Fruit fly (Drosophila melanogaster) whole organism, embryonic: ENCODE results near the gene Hr4.

Source experiments
- Abd-B ChIP-seq: fragments of 200-800 bp; sonication (Bioruptor generic); optimal IDR thresholded peaks from 2 replicates; lab custom pipeline; 2018; ENCODE audit warnings: missing biosample characterization, mild to moderate bottlenecking, missing genetic modification characterization, moderate library complexity
- Asciz ChIP-seq: fragments of 200-800 bp; sonication (Bioruptor generic); optimal IDR thresholded peaks from 2 replicates; lab custom pipeline; 2017; ENCODE audit warnings: missing biosample characterization, mild to moderate bottlenecking, missing genetic modification characterization, missing genetic modification reagents
- CG10366 ChIP-seq: fragments of 200-800 bp; sonication (Bioruptor generic); IDR thresholded peaks from 2 replicates; pipeline ENCODE4 v1.3.6; 2022; ENCODE audit warnings: missing biosample characterization, missing genetic modification characterization
- CG10431 ChIP-seq: fragments of 200-800 bp; sonication (Bioruptor generic); optimal IDR thresholded peaks from 3 replicates; lab custom pipeline; 2018; ENCODE audit warnings: missing biosample characterization, mild to moderate bottlenecking, missing genetic modification characterization
- CG12942 ChIP-seq: fragments of 200-800 bp; sonication (Bioruptor generic); optimal IDR thresholded peaks from 3 replicates; lab custom pipeline; 2016; ENCODE audit warnings: missing biosample characterization, missing genetic modification characterization
- CG13424 ChIP-seq: fragments of 200-800 bp; sonication (Bioruptor generic); optimal IDR thresholded peaks from 2 replicates; lab custom pipeline; 2019; ENCODE audit warnings: missing biosample characterization, mild to moderate bottlenecking, missing genetic modification characterization, moderate library complexity
- CG13624 ChIP-seq: fragments of 200-800 bp; sonication (Bioruptor generic); optimal IDR thresholded peaks from 2 replicates; lab custom pipeline; 2016; ENCODE audit warnings: missing biosample characterization, missing genetic modification characterization
- CG15696 ChIP-seq: fragments of 200-800 bp; sonication (Bioruptor generic); optimal IDR thresholded peaks from 2 replicates; lab custom pipeline; 2019; ENCODE audit warnings: missing biosample characterization, mild to moderate bottlenecking, missing genetic modification characterization, moderate library complexity
- CG16863 ChIP-seq: fragments of 200-800 bp; sonication (Bioruptor generic); optimal IDR thresholded peaks from 3 replicates; lab custom pipeline; 2016; ENCODE audit warnings: missing biosample characterization, missing genetic modification characterization
- CG17186 ChIP-seq: fragments of 200-800 bp; sonication (Bioruptor generic); optimal IDR thresholded peaks from 3 replicates; lab custom pipeline; 2017; ENCODE audit warnings: missing biosample characterization, missing genetic modification reagents, missing genetic modification characterization
- CG17568 ChIP-seq: fragments of 200-800 bp; sonication (Bioruptor generic); optimal IDR thresholded peaks from 2 replicates; lab custom pipeline; 2018; ENCODE audit warnings: missing biosample characterization, mild to moderate bottlenecking, missing genetic modification characterization, moderate library complexity
- CG18476 ChIP-seq: fragments of 200-800 bp; sonication (Bioruptor generic); optimal IDR thresholded peaks from 2 replicates; lab custom pipeline; 2016; ENCODE audit warnings: missing biosample characterization, mild to moderate bottlenecking, missing genetic modification characterization
- CG2129 ChIP-seq: fragments of 200-800 bp; sonication (Bioruptor generic); IDR thresholded peaks from 2 replicates; pipeline ENCODE4 v1.3.6; 2022; ENCODE audit warnings: missing biosample characterization, missing genetic modification characterization; ENCODE audit not compliant: partially characterized antibody
- CG2202 ChIP-seq: fragments of 200-800 bp; sonication (Bioruptor generic); optimal IDR thresholded peaks from 2 replicates; lab custom pipeline; 2018; ENCODE audit warnings: missing biosample characterization, mild to moderate bottlenecking, missing genetic modification characterization
- CG3847 ChIP-seq: fragments of 200-800 bp; sonication (Bioruptor generic); IDR thresholded peaks from 2 replicates; pipeline ENCODE4 v1.3.6; 2022; ENCODE audit warnings: missing biosample characterization, missing genetic modification characterization
- CG4328 ChIP-seq: fragments of 200-800 bp; sonication (Bioruptor generic); optimal IDR thresholded peaks from 3 replicates; lab custom pipeline; 2017; ENCODE audit warnings: missing biosample characterization, missing genetic modification reagents, missing genetic modification characterization
- CG4360 ChIP-seq: fragments of 200-800 bp; sonication (Bioruptor generic); IDR thresholded peaks from 2 replicates; pipeline ENCODE4 v1.3.6; 2022; ENCODE audit warnings: missing biosample characterization, missing genetic modification characterization
- CG4404 ChIP-seq: fragments of 200-800 bp; sonication (Bioruptor generic); IDR thresholded peaks from 2 replicates; pipeline ENCODE4 v1.3.6; 2022; ENCODE audit warnings: missing biosample characterization, missing genetic modification characterization
- CG4617 ChIP-seq: fragments of 200-800 bp; sonication (Bioruptor generic); optimal IDR thresholded peaks from 3 replicates; lab custom pipeline; 2016; ENCODE audit warnings: missing biosample characterization, missing genetic modification characterization, borderline replicate concordance
- CG6272 ChIP-seq: fragments of 200-800 bp; sonication (Bioruptor generic); IDR thresholded peaks from 2 replicates; pipeline ENCODE4 v1.3.6; 2022; ENCODE audit warnings: missing biosample characterization, missing genetic modification characterization
- CG6765 ChIP-seq: fragments of 200-800 bp; sonication (Bioruptor generic); optimal IDR thresholded peaks from 3 replicates; lab custom pipeline; 2017; ENCODE audit warnings: missing biosample characterization, mild to moderate bottlenecking, missing genetic modification characterization
- CG6791 ChIP-seq: fragments of 200-800 bp; sonication (Bioruptor generic); IDR thresholded peaks from 3 replicates; pipeline ENCODE4 v1.3.6; 2022; ENCODE audit warnings: missing biosample characterization, missing genetic modification characterization; ENCODE audit not compliant: partially characterized antibody
- CG9797 ChIP-seq: fragments of 200-800 bp; sonication (Bioruptor generic); optimal IDR thresholded peaks from 3 replicates; lab custom pipeline; 2018; ENCODE audit warnings: missing biosample characterization, mild to moderate bottlenecking, missing genetic modification characterization
- CG9817 ChIP-seq: fragments of 200-800 bp; sonication (Bioruptor generic); optimal IDR thresholded peaks from 2 replicates; lab custom pipeline; 2018; ENCODE audit warnings: missing biosample characterization, mild to moderate bottlenecking, missing genetic modification characterization, moderate library complexity
- CG9876 ChIP-seq: fragments of 200-800 bp; sonication (Bioruptor generic); optimal IDR thresholded peaks from 2 replicates; lab custom pipeline; 2016; ENCODE audit warnings: missing biosample characterization, missing genetic modification characterization
- CHES-1-like ChIP-seq: fragments of 200-800 bp; sonication (Bioruptor generic); optimal IDR thresholded peaks from 2 replicates; lab custom pipeline; 2016; ENCODE audit warnings: missing biosample characterization, missing genetic modification characterization
- GATAe ChIP-seq: fragments of 200-800 bp; sonication (Bioruptor generic); conservative IDR thresholded peaks from 2 replicates; pipeline ENCODE4 v1.3.6; 2022; ENCODE audit warnings: missing biosample characterization, missing genetic modification characterization
- HmgD ChIP-seq: fragments of 200-800 bp; sonication (Bioruptor generic); optimal IDR thresholded peaks from 3 replicates; lab custom pipeline; 2016; ENCODE audit warnings: missing biosample characterization, missing genetic modification characterization
- Hr39 ChIP-seq: fragments of >200 bp; optimal IDR thresholded peaks from 2 replicates; lab custom pipeline; 2017
- NFAT ChIP-seq: fragments of 200-800 bp; sonication (Bioruptor generic); IDR thresholded peaks from 2 replicates; pipeline ENCODE4 v1.3.6; 2022; ENCODE audit warnings: missing biosample characterization, missing genetic modification characterization
- Oli ChIP-seq: fragments of 200-800 bp; sonication (Bioruptor generic); optimal IDR thresholded peaks from 2 replicates; lab custom pipeline; 2018; ENCODE audit warnings: missing biosample characterization, mild to moderate bottlenecking, missing genetic modification characterization, moderate library complexity
- Scr ChIP-seq: fragments of 200-800 bp; sonication (Bioruptor generic); IDR thresholded peaks from 2 replicates; pipeline ENCODE4 v1.3.6; 2022; ENCODE audit warnings: missing biosample characterization, missing genetic modification characterization; ENCODE audit not compliant: partially characterized antibody
- Usf ChIP-seq: fragments of 200-800 bp; sonication (Bioruptor generic); optimal IDR thresholded peaks from 2 replicates; lab custom pipeline; 2017; ENCODE audit warnings: missing genotype, missing biosample characterization, missing genetic modification characterization
- ac ChIP-seq: fragments of 200-800 bp; sonication (Bioruptor generic); optimal IDR thresholded peaks from 3 replicates; lab custom pipeline; 2017; ENCODE audit warnings: missing biosample characterization, mild to moderate bottlenecking, missing genetic modification characterization
- ash1 ChIP-seq: fragments of 200-800 bp; sonication (Bioruptor generic); optimal IDR thresholded peaks from 2 replicates; lab custom pipeline; 2018; ENCODE audit warnings: missing biosample characterization, mild to moderate bottlenecking, missing genetic modification characterization
- bbx ChIP-seq: fragments of 200-800 bp; sonication (Bioruptor generic); IDR thresholded peaks from 2 replicates; pipeline ENCODE4 v1.3.6; 2022; ENCODE audit warnings: missing biosample characterization, missing genetic modification characterization; ENCODE audit not compliant: partially characterized antibody
- br ChIP-seq: fragments of >200 bp; optimal IDR thresholded peaks from 2 replicates; lab custom pipeline; 2017
- btn ChIP-seq: fragments of 200-800 bp; sonication (Bioruptor generic); optimal IDR thresholded peaks from 2 replicates; lab custom pipeline; 2016; ENCODE audit warnings: missing biosample characterization, missing genetic modification characterization
- ci ChIP-seq: fragments of 200-800 bp; sonication (Bioruptor generic); IDR thresholded peaks from 3 replicates; pipeline ENCODE4 v1.3.6; 2022; ENCODE audit warnings: missing biosample characterization, missing genetic modification characterization
- fru ChIP-seq: fragments of >200 bp; optimal IDR thresholded peaks from 2 replicates; lab custom pipeline; 2017
- gsb-n ChIP-seq: fragments of 200-800 bp; sonication (Bioruptor generic); optimal IDR thresholded peaks from 3 replicates; lab custom pipeline; 2018; ENCODE audit warnings: missing biosample characterization, mild to moderate bottlenecking, missing genetic modification characterization
- her ChIP-seq: fragments of 200-800 bp; sonication (Bioruptor generic); optimal IDR thresholded peaks from 2 replicates; lab custom pipeline; 2016; ENCODE audit warnings: missing biosample characterization, missing genetic modification characterization
- jing ChIP-seq: fragments of 200-800 bp; sonication (Bioruptor generic); optimal IDR thresholded peaks from 2 replicates; lab custom pipeline; 2018; ENCODE audit warnings: missing biosample characterization, mild to moderate bottlenecking, missing genetic modification characterization
- knrl ChIP-seq: fragments of 200-800 bp; sonication (Bioruptor generic); IDR thresholded peaks from 3 replicates; pipeline ENCODE4 v1.3.6; 2022; ENCODE audit warnings: missing biosample characterization, missing genetic modification characterization; ENCODE audit not compliant: partially characterized antibody
- nmo ChIP-seq: fragments of 200-800 bp; sonication (Bioruptor generic); optimal IDR thresholded peaks from 2 replicates; lab custom pipeline; 2018; ENCODE audit warnings: missing biosample characterization, mild to moderate bottlenecking, missing genetic modification characterization, moderate library complexity
- pan ChIP-seq, 4 experiments: fragments of >200 bp in 3 of 4; fragments of 200-800 bp in 1 of 4; sonication (Bioruptor generic) in 1 of 4; optimal IDR thresholded peaks in 3 of 4; IDR thresholded peaks in 1 of 4; 2 replicates each; pipeline versions ENCODE4 v1.3.6 to Lab custom; 2017 to 2022; ENCODE audit warnings: missing biosample characterization in 2 of 4, missing genetic modification characterization in 2 of 4, mixed read lengths in 1 of 4
- pzg ChIP-seq: fragments of 200-800 bp; sonication (Bioruptor generic); optimal IDR thresholded peaks from 3 replicates; lab custom pipeline; 2018; ENCODE audit warnings: missing biosample characterization, mild to moderate bottlenecking, missing genetic modification characterization, moderate library complexity
- sima ChIP-seq: fragments of 200-800 bp; sonication (Bioruptor generic); optimal IDR thresholded peaks from 2 replicates; lab custom pipeline; 2016; ENCODE audit warnings: missing biosample characterization, missing genetic modification characterization
- slbo ChIP-seq: fragments of 200-800 bp; sonication (Bioruptor generic); IDR thresholded peaks from 2 replicates; pipeline ENCODE4 v1.3.6; 2022; ENCODE audit warnings: missing biosample characterization, missing genetic modification characterization
- stc ChIP-seq: fragments of 200-800 bp; sonication (Bioruptor generic); IDR thresholded peaks from 2 replicates; pipeline ENCODE4 v1.3.6; 2022; ENCODE audit warnings: missing biosample characterization, missing genetic modification characterization
- vfl ChIP-seq: fragments of 200-800 bp; sonication (Bioruptor generic); optimal IDR thresholded peaks from 2 replicates; lab custom pipeline; 2016; ENCODE audit warnings: missing biosample characterization, missing genetic modification characterization

The Hr4 gene

DNA sequence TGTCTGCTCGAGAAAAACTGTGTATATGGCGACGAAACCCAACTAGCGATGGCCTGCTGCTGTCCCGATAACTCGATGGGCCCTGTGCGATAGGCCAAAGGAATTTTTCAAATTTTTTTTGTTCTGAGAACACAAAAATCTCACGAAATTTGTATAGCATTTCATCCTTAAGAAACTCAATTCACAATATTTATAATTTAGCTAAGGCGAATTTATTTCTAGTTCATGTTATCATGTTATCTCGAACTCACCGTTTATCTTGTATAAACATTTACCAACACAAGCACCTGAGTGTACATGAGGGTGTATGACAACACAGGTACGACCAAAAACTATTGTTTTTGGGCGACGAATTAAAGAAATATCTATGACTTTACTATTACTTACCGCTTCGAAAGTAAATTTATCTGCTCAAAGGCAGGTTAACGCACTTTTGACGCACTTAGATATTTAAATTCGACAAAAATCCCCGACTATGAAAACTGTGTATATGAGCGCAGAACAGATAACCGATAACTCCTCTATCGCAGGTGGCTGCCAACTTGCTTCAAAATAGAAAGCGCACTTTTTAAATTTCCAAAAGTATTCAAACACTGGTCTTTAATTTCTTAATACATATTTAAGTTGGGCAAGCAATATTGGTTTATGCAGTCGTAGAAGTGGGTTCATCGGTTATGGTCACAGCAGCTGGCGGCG, 41.5 kb upstream of the Hr4 start, which contains the start of gene arm (continued):
- no peak for TF ChIP-seq CG4404 (GFP tag; lab: Robert Waterston, UW)
- no peak for TF ChIP-seq CG4360
- TF ChIP-seq CG17186 (GFP tag; lab: Kevin White, UChicago), result peak; percentile 61
- no peak for TF ChIP-seq CG16863
- TF ChIP-seq Oli (tag; lab: Kevin White, UChicago), result no peak
- TF ChIP-seq Scr (GFP tag; lab: Robert Waterston, UW), result no peak
- no peak for TF ChIP-seq CG15696 (tag; lab: Kevin White, UChicago)
- TF ChIP-seq CG6791 (GFP tag; lab: Robert Waterston, UW), result no peak
- TF ChIP-seq pan (optimal IDR thresholded peaks at IDR 0.05; lab: Kevin White, UChicago), result no peak
- no peak for TF ChIP-seq pan (GFP tag; optimal IDR thresholded peaks at IDR 0.05 in 1 of 2, IDR thresholded peaks at IDR 0.05 in 1 of 2)
- TF ChIP-seq CG3847 (GFP tag; lab: Robert Waterston, UW), result 0 out of 2 replicates have a peak, but pooled peaks have one; percentile 10
- no peak for TF ChIP-seq CG12942 (GFP tag; lab: Kevin White, UChicago)
- TF ChIP-seq ash1 (GFP tag; lab: Kevin White, UChicago), result no peak
- no peak for TF ChIP-seq stc (GFP tag; lab: Robert Waterston, UW)
- TF ChIP-seq CG6765, result no peak
- no peak for TF ChIP-seq Asciz (GFP tag; lab: Kevin White, UChicago)
- no peak for TF ChIP-seq HmgD (GFP tag; lab: Kevin White, UChicago)
- peak; percentile 19 for TF ChIP-seq CG4617 (GFP tag; lab: Kevin White, UChicago)
- TF ChIP-seq Usf (GFP tag; lab: Kevin White, UChicago), result no peak
- TF ChIP-seq CG9876, result no peak
- TF ChIP-seq CG2129 (GFP tag; lab: Robert Waterston, UW), result no peak
- no peak for TF ChIP-seq CG18476 (GFP tag; lab: Kevin White, UChicago)
- no peak for TF ChIP-seq Abd-B
- no peak for TF ChIP-seq NFAT (GFP tag; lab: Robert Waterston, UW)
- no peak for TF ChIP-seq nmo (GFP tag; lab: Kevin White, UChicago)
- TF ChIP-seq vfl (GFP tag; lab: Kevin White, UChicago), result no peak
- TF ChIP-seq her (GFP tag; lab: Kevin White, UChicago), result no peak
- TF ChIP-seq gsb-n, result no peak
- TF ChIP-seq jing (GFP tag; lab: Kevin White, UChicago), result no peak
- no peak for TF ChIP-seq CG6272 (GFP tag; lab: Robert Waterston, UW)
- TF ChIP-seq CG9817 (tag; lab: Kevin White, UChicago), result no peak
- no peak for TF ChIP-seq ac (GFP tag; lab: Kevin White, UChicago)
- no peak; the same call in 1 of the 2 replicates for TF ChIP-seq slbo (GFP tag; lab: Robert Waterston, UW)
- TF ChIP-seq br, result no peak
- no peak for TF ChIP-seq sima
- TF ChIP-seq GATAe (GFP tag; lab: Robert Waterston, UW), result no peak

DNA sequence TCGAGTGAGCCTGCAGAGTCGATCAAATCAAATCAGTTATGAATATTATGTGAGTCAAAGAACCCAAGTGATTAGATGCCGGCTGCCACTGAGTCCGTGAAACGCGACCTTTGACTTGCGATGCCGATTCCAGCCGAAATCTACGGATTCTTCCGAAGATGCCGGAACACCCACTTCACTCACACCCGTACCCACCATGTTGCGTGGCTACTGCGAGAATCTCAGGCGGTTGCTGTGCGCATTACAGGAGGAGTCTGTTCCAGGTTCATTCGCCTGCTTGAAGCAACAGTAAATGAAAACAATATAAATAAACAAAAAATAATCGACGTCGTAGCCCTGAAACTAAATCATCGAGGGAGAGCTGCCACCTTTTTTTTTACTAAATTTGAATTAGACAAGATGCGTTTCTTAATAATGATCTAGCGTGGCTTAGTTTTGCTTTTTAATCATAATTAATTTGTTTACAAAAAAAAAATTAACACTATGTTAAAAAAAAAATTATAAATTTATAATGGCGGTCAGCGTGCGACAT, 40.1 kb upstream of the Hr4 start, which contains the start of gene Ldaf1:
Gene Ldaf1, minus strand, starts transcription at position 307 of the 532 bp plus-strand sequence.
- TF ChIP-seq CHES-1-like (no peak), CG10366 (GFP tag; lab: Robert Waterston, UW) (no peak), CG9797 (no peak), pzg (GFP tag; lab: Kevin White, UChicago) (peak; percentile 33), CG2202 (tag; lab: Kevin White, UChicago) (no peak), bbx (GFP tag; lab: Robert Waterston, UW) (no peak), ci (GFP tag; lab: Robert Waterston, UW) (no peak), btn (no peak), CG4328 (no peak), CG13424 (tag; lab: Kevin White, UChicago) (peak; percentile 5), knrl (no peak), fru (lab: Kevin White, UChicago) (no peak), CG10431 (GFP tag; lab: Kevin White, UChicago) (peak; percentile 22), Hr39 (lab: Kevin White, UChicago) (no peak), CG17568 (GFP tag; lab: Kevin White, UChicago) (no peak), CG13624 (GFP tag; lab: Kevin White, UChicago) (no peak)
